Fruit fly (Drosophila melanogaster) whole organism, embryonic: ENCODE results near the gene mRpL3.

Experiments used
- CG10431 ChIP-seq: fragments of 200-800 bp; sonication (Bioruptor generic); optimal IDR thresholded peaks from 3 replicates; lab custom pipeline; 2018; ENCODE audit warnings: missing biosample characterization, mild to moderate bottlenecking, missing genetic modification characterization
- CG10543 ChIP-seq: fragments of 200-800 bp; sonication (Bioruptor generic); optimal IDR thresholded peaks from 3 replicates; lab custom pipeline; 2017; ENCODE audit warnings: missing biosample characterization, mild to moderate bottlenecking, missing genetic modification characterization, moderate library complexity
- CG10959 ChIP-seq: fragments of 200-800 bp; sonication (Bioruptor generic); IDR thresholded peaks from 2 replicates; pipeline ENCODE4 v1.3.6; 2022; ENCODE audit warnings: missing biosample characterization, missing genetic modification characterization
- CG11456 ChIP-seq: fragments of 200-800 bp; sonication (Bioruptor generic); IDR thresholded peaks from 3 replicates; pipeline ENCODE4 v1.3.6; 2022; ENCODE audit warnings: missing biosample characterization, missing genetic modification characterization
- CG15696 ChIP-seq: fragments of 200-800 bp; sonication (Bioruptor generic); optimal IDR thresholded peaks from 2 replicates; lab custom pipeline; 2019; ENCODE audit warnings: missing biosample characterization, mild to moderate bottlenecking, missing genetic modification characterization, moderate library complexity
- CG17186 ChIP-seq: fragments of 200-800 bp; sonication (Bioruptor generic); optimal IDR thresholded peaks from 3 replicates; lab custom pipeline; 2017; ENCODE audit warnings: missing biosample characterization, missing genetic modification reagents, missing genetic modification characterization
- CG17612 ChIP-seq: fragments of 200-800 bp; sonication (Bioruptor generic); IDR thresholded peaks from 2 replicates; pipeline ENCODE4 v1.3.6; 2022; ENCODE audit warnings: missing biosample characterization, missing genetic modification characterization
- CG1792 ChIP-seq: fragments of 200-800 bp; sonication (Bioruptor generic); optimal IDR thresholded peaks from 2 replicates; lab custom pipeline; 2016; ENCODE audit warnings: missing biosample characterization, missing genetic modification characterization
- CG18262 ChIP-seq: fragments of 200-800 bp; optimal IDR thresholded peaks from 3 replicates; lab custom pipeline; 2019; ENCODE audit warnings: missing biosample characterization, mild to moderate bottlenecking, missing genetic modification characterization, moderate library complexity
- CG18476 ChIP-seq: fragments of 200-800 bp; sonication (Bioruptor generic); optimal IDR thresholded peaks from 2 replicates; lab custom pipeline; 2016; ENCODE audit warnings: missing biosample characterization, mild to moderate bottlenecking, missing genetic modification characterization
- CG2712 ChIP-seq: fragments of 200-800 bp; optimal IDR thresholded peaks from 3 replicates; lab custom pipeline; 2019; ENCODE audit warnings: missing biosample characterization, mild to moderate bottlenecking, missing genetic modification characterization, moderate library complexity
- CG2889 ChIP-seq: fragments of 200-800 bp; sonication (Bioruptor generic); IDR thresholded peaks from 3 replicates; pipeline ENCODE4 v1.3.6; 2022; ENCODE audit warnings: missing biosample characterization, missing genetic modification characterization
- CG34376 ChIP-seq: fragments of 200-800 bp; sonication (Bioruptor generic); optimal IDR thresholded peaks from 2 replicates; lab custom pipeline; 2018; ENCODE audit warnings: missing biosample characterization, mild to moderate bottlenecking, missing genetic modification characterization
- CG3838 ChIP-seq: fragments of 200-800 bp; sonication (Bioruptor generic); optimal IDR thresholded peaks from 3 replicates; lab custom pipeline; 2016; ENCODE audit warnings: missing biosample characterization, missing genetic modification characterization
- CG4404 ChIP-seq: fragments of 200-800 bp; sonication (Bioruptor generic); IDR thresholded peaks from 2 replicates; pipeline ENCODE4 v1.3.6; 2022; ENCODE audit warnings: missing biosample characterization, missing genetic modification characterization
- CG7271 ChIP-seq: fragments of 200-800 bp; sonication (Bioruptor generic); optimal IDR thresholded peaks from 2 replicates; lab custom pipeline; 2018; ENCODE audit warnings: missing biosample characterization, mild to moderate bottlenecking, missing genetic modification characterization, moderate library complexity
- CG7372 ChIP-seq: fragments of 200-800 bp; sonication (Bioruptor generic); IDR thresholded peaks from 2 replicates; pipeline ENCODE4 v1.3.6; 2022; ENCODE audit warnings: missing biosample characterization, missing genetic modification characterization
- CG8359 ChIP-seq: fragments of 200-800 bp; sonication (Bioruptor generic); optimal IDR thresholded peaks from 2 replicates; lab custom pipeline; 2017; ENCODE audit warnings: missing biosample characterization, mild to moderate bottlenecking, missing genetic modification characterization, borderline replicate concordance
- CG8765 ChIP-seq: fragments of 200-800 bp; sonication (Bioruptor generic); IDR thresholded peaks from 2 replicates; pipeline ENCODE4 v1.3.6; 2022; ENCODE audit warnings: missing biosample characterization, missing genetic modification characterization
- CG8944 ChIP-seq: fragments of 200-800 bp; sonication (Bioruptor generic); optimal IDR thresholded peaks from 3 replicates; lab custom pipeline; 2016; ENCODE audit warnings: missing biosample characterization, missing genetic modification characterization
- Dbx ChIP-seq: fragments of 200-800 bp; sonication (Bioruptor generic); IDR thresholded peaks from 3 replicates; pipeline ENCODE4 v1.3.6; 2022; ENCODE audit warnings: missing biosample characterization, missing genetic modification characterization
- Dfd ChIP-seq, 2 experiments: fragments of >200 bp; optimal IDR thresholded peaks; 2 replicates each; lab custom pipeline; 2017; ENCODE audit warnings: missing biosample characterization in 2 of 2, missing genetic modification characterization in 2 of 2
- ERR ChIP-seq: fragments of 200-800 bp; sonication (Bioruptor generic); optimal IDR thresholded peaks from 2 replicates; lab custom pipeline; 2016; ENCODE audit warnings: missing biosample characterization, missing genetic modification characterization
- H2.0 ChIP-seq: fragments of 200-800 bp; sonication (Bioruptor generic); IDR thresholded peaks from 2 replicates; pipeline ENCODE4 v1.3.6; 2022; ENCODE audit warnings: missing biosample characterization, missing genetic modification characterization
- Hr39 ChIP-seq: fragments of >200 bp; optimal IDR thresholded peaks from 2 replicates; lab custom pipeline; 2017
- Hr78 ChIP-seq, 2 experiments: fragments of 200-800 bp in 1 of 2; fragments of >200 bp in 1 of 2; sonication (Bioruptor generic) in 1 of 2; optimal IDR thresholded peaks; 2 replicates each; lab custom pipeline; 2017 to 2019; ENCODE audit warnings: missing biosample characterization in 2 of 2, missing genetic modification characterization in 2 of 2, mild to moderate bottlenecking in 1 of 2, moderate library complexity in 1 of 2
- PHDP ChIP-seq: fragments of 200-800 bp; sonication (Bioruptor generic); optimal IDR thresholded peaks from 3 replicates; lab custom pipeline; 2018; ENCODE audit warnings: missing biosample characterization, mild to moderate bottlenecking, missing genetic modification characterization, moderate library complexity
- Stat92E ChIP-seq, 3 experiments: fragments of >200 bp in 2 of 3; fragments of 200-800 bp in 1 of 3; sonication (Bioruptor generic) in 1 of 3; optimal IDR thresholded peaks; 2 replicates each; lab custom pipeline; 2017 to 2019; ENCODE audit warnings: missing biosample characterization in 3 of 3, missing genetic modification characterization in 3 of 3, mild to moderate bottlenecking in 1 of 3, moderate library complexity in 1 of 3
- ash1 ChIP-seq: fragments of 200-800 bp; sonication (Bioruptor generic); optimal IDR thresholded peaks from 2 replicates; lab custom pipeline; 2018; ENCODE audit warnings: missing biosample characterization, mild to moderate bottlenecking, missing genetic modification characterization
- bsh ChIP-seq, 2 experiments: fragments of 200-800 bp; sonication (Bioruptor generic); optimal IDR thresholded peaks; 2 replicates each; lab custom pipeline; 2017 to 2018; ENCODE audit warnings: mild to moderate bottlenecking in 2 of 2, missing biosample characterization in 2 of 2, missing genetic modification characterization in 2 of 2, moderate library complexity in 1 of 2
- dpn ChIP-seq, 2 experiments: fragments of 200-800 bp; sonication (Bioruptor generic); optimal IDR thresholded peaks; 3 replicates each; lab custom pipeline; 2016; ENCODE audit warnings: missing biosample characterization in 2 of 2, missing genetic modification characterization in 2 of 2
- ewg ChIP-seq: fragments of 200-800 bp; sonication (Bioruptor generic); optimal IDR thresholded peaks from 3 replicates; lab custom pipeline; 2017; ENCODE audit warnings: mild to moderate bottlenecking, missing biosample characterization, missing genetic modification reagents, missing genetic modification characterization
- grn ChIP-seq: fragments of 200-800 bp; sonication (Bioruptor generic); optimal IDR thresholded peaks from 3 replicates; lab custom pipeline; 2017; ENCODE audit warnings: missing biosample characterization, missing genetic modification characterization
- gt ChIP-seq: fragments of 200-800 bp; sonication (Bioruptor generic); IDR thresholded peaks from 2 replicates; pipeline ENCODE4 v1.3.6; 2022; ENCODE audit warnings: missing biosample characterization, missing genetic modification characterization
- hth ChIP-seq: fragments of >200 bp; optimal IDR thresholded peaks from 2 replicates; lab custom pipeline; 2017; ENCODE audit warnings: inconsistent platforms
- inv ChIP-seq: fragments of 200-800 bp; sonication (Bioruptor generic); IDR thresholded peaks from 2 replicates; pipeline ENCODE4 v1.3.6; 2022; ENCODE audit warnings: missing biosample characterization, missing genetic modification characterization; ENCODE audit not compliant: partially characterized antibody
- jumu ChIP-seq: fragments of 200-800 bp; sonication (Bioruptor generic); optimal IDR thresholded peaks from 3 replicates; lab custom pipeline; 2016; ENCODE audit warnings: missing biosample characterization, missing genetic modification characterization
- kni ChIP-seq: fragments of 200-800 bp; sonication (Bioruptor generic); optimal IDR thresholded peaks from 3 replicates; lab custom pipeline; 2017; ENCODE audit warnings: mild to moderate bottlenecking, missing biosample characterization, missing genetic modification reagents, missing genetic modification characterization
- lab ChIP-seq: fragments of 200-800 bp; sonication (Bioruptor generic); optimal IDR thresholded peaks from 3 replicates; lab custom pipeline; 2017; ENCODE audit warnings: missing biosample characterization, missing genetic modification characterization, mild to moderate bottlenecking, moderate library complexity, missing genetic modification reagents
- lmd ChIP-seq: fragments of 200-800 bp; sonication (Bioruptor generic); IDR thresholded peaks from 2 replicates; pipeline ENCODE4 v1.3.6; 2022; ENCODE audit warnings: missing biosample characterization, missing genetic modification characterization
- mirr ChIP-seq: fragments of 200-800 bp; sonication (Bioruptor generic); optimal IDR thresholded peaks from 3 replicates; lab custom pipeline; 2018; ENCODE audit warnings: missing biosample characterization, mild to moderate bottlenecking, missing genetic modification characterization
- pb ChIP-seq: fragments of 200-800 bp; sonication (Bioruptor generic); optimal IDR thresholded peaks from 3 replicates; lab custom pipeline; 2016; ENCODE audit warnings: missing biosample characterization, missing genetic modification characterization
- phol ChIP-seq: fragments of 200-800 bp; sonication (Bioruptor generic); optimal IDR thresholded peaks from 3 replicates; lab custom pipeline; 2018; ENCODE audit warnings: missing biosample characterization, mild to moderate bottlenecking, missing genetic modification characterization, moderate library complexity
- pnt ChIP-seq: fragments of 200-800 bp; sonication (Bioruptor generic); optimal IDR thresholded peaks from 3 replicates; lab custom pipeline; 2016; ENCODE audit warnings: missing biosample characterization, missing genetic modification characterization
- sd ChIP-seq: fragments of 200-800 bp; sonication (Bioruptor generic); optimal IDR thresholded peaks from 3 replicates; lab custom pipeline; 2018; ENCODE audit warnings: missing biosample characterization, mild to moderate bottlenecking, missing genetic modification characterization, moderate library complexity
- sr ChIP-seq: fragments of 200-800 bp; sonication (Bioruptor generic); IDR thresholded peaks from 3 replicates; pipeline ENCODE4 v1.3.6; 2022; ENCODE audit warnings: missing biosample characterization, missing genetic modification characterization
- trem ChIP-seq: fragments of 200-800 bp; optimal IDR thresholded peaks from 3 replicates; lab custom pipeline; 2019; ENCODE audit warnings: missing biosample characterization, mild to moderate bottlenecking, missing genetic modification characterization, moderate library complexity
- wdn ChIP-seq: fragments of 200-800 bp; sonication (Bioruptor generic); IDR thresholded peaks from 2 replicates; pipeline ENCODE4 v1.3.6; 2022; ENCODE audit warnings: missing biosample characterization, missing genetic modification characterization
- wek ChIP-seq: fragments of 200-800 bp; sonication (Bioruptor generic); optimal IDR thresholded peaks from 3 replicates; lab custom pipeline; 2018; ENCODE audit warnings: missing biosample characterization, mild to moderate bottlenecking, missing genetic modification characterization, moderate library complexity
- z ChIP-seq: fragments of 200-800 bp; sonication (Bioruptor generic); IDR thresholded peaks from 3 replicates; pipeline ENCODE4 v1.3.6; 2022; ENCODE audit warnings: missing biosample characterization, missing genetic modification characterization

Gene mRpL3

DNA sequence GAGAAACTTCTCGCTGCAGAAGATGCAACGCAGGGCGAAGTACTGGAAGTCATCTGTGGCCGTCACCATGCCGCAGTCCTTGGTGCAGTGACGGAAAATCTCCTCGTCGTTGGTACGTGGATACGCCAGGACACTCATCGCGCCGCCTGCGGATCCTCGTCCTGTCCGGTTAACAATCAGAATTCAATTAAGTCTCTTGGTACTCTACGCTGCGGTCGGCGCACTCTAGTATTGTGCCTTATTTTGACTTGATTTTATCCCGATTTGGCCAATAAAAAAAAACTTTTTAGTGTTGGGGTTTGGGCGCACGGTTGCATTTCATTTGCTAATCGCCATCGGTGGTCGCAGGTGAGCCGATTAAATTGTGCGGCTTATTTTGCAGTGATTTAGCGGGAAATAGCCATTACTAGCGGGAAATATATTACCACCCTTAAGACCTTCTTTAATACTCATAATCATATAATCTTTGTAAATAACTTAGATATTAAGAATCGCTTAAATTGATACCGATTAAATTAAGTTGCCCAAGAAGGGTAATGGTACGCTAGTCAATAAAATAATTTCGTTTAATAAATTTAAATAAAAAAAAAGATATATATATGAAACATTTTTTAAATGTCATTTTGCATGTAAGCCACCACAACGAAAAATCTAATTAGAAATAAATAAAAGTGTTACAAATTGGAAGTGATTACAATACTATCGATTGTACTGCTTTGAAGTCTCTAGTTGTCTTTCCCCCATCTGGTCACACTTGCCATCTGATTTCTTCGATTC is 15.0 kb upstream of the mRpL3 start, which contains the start of the genes CG8944 and CCT6 (continued):
- TF ChIP-seq bsh (GFP tag; optimal IDR thresholded peaks at IDR 0.05; lab: Kevin White, UChicago) (no peak), CG17612 (GFP tag; lab: Robert Waterston, UW) (no peak), CG8944 (GFP tag; lab: Kevin White, UChicago) (no peak), wek (no peak), Hr39 (lab: Kevin White, UChicago) (no peak), kni (GFP tag; lab: Kevin White, UChicago) (no peak), CG8765 (GFP tag; lab: Robert Waterston, UW) (no peak), CG18262 (tag; lab: Kevin White, UChicago) (peak; percentile 17), CG34376 (GFP tag; lab: Kevin White, UChicago) (no peak), hth (no peak), pb (no peak), H2.0 (GFP tag; lab: Robert Waterston, UW) (no peak), CG17186 (GFP tag; lab: Kevin White, UChicago) (no peak), sr (GFP tag; lab: Robert Waterston, UW) (no peak), mirr (GFP tag; lab: Kevin White, UChicago) (no peak), CG8359 (GFP tag; lab: Kevin White, UChicago) (no peak), Dbx (GFP tag; lab: Robert Waterston, UW) (no peak), CG11456 (peak; percentile 41; the same call in 1 of the 3 replicates), z (no peak), PHDP (no peak), ash1 (GFP tag; lab: Kevin White, UChicago) (no peak), dpn (GFP tag; optimal IDR thresholded peaks at IDR 0.05; lab: Kevin White, UChicago) (peak in 1 of 2 experiments; percentile 21), CG2712 (tag; lab: Kevin White, UChicago) (peak; percentile 32), CG18476 (no peak), Hr78 (GFP tag; optimal IDR thresholded peaks at IDR 0.05; lab: Kevin White, UChicago) (no peak), CG1792 (GFP tag; lab: Kevin White, UChicago) (no peak), CG4404 (GFP tag; lab: Robert Waterston, UW) (no peak), grn (GFP tag; lab: Kevin White, UChicago) (no peak), jumu (no peak), gt (GFP tag; lab: Robert Waterston, UW) (no peak), CG10959 (GFP tag; lab: Robert Waterston, UW) (no peak), sd (tag; lab: Kevin White, UChicago) (no peak), inv (GFP tag; lab: Robert Waterston, UW) (0 out of 2 replicates have a peak, but pooled peaks have one; percentile 33), lab (no peak), CG7271 (tag; lab: Kevin White, UChicago) (no peak), trem (tag; lab: Kevin White, UChicago) (no peak), CG10543 (no peak), CG10431 (GFP tag; lab: Kevin White, UChicago) (no peak), wdn (GFP tag; lab: Robert Waterston, UW) (no peak), pnt (no peak), CG2889 (GFP tag; lab: Robert Waterston, UW) (no peak), ewg (no peak), CG15696 (no peak), CG3838 (GFP tag; lab: Kevin White, UChicago) (no peak), Stat92E (GFP tag; optimal IDR thresholded peaks at IDR 0.05; lab: Kevin White, UChicago) (no peak), ERR (GFP tag; lab: Kevin White, UChicago) (no peak), CG7372 (no peak; the same call in 1 of the 2 replicates), Dfd (GFP tag; optimal IDR thresholded peaks at IDR 0.05; lab: Kevin White, UChicago) (no peak), phol (tag; lab: Kevin White, UChicago) (peak; percentile 36), lmd (GFP tag; lab: Robert Waterston, UW) (no peak)
